Worm (Caenorhabditis elegans) whole organism, L4 larva: ENCODE measurements around the gene str-82.

Source experiments
- dve-1 ChIP-seq: sonication (generic microtip); optimal IDR thresholded peaks from 2 replicates; lab custom pipeline; 2017; ENCODE audit warnings: antibody characterized with exemption, mild to moderate bottlenecking, missing genetic modification characterization, missing compliant biosample characterization; ENCODE audit not compliant: insufficient read depth
- egl-43 ChIP-seq: fragments of 200-800 bp; sonication (Bioruptor generic); IDR thresholded peaks from 2 replicates; pipeline ENCODE4 v1.3.6; 2022; ENCODE audit warnings: missing genetic modification reagents, missing genetic modification characterization, missing compliant biosample characterization
- gei-8 ChIP-seq: fragments of 200-800 bp; sonication (Bioruptor generic); optimal IDR thresholded peaks from 2 replicates; lab custom pipeline; 2018; ENCODE audit warnings: mild to moderate bottlenecking, missing genetic modification characterization, missing compliant biosample characterization
- lsy-2 ChIP-seq, 2 experiments: fragments of 150-350 bp in 1 of 2; sonication (generic microtip) in 1 of 2; optimal IDR thresholded peaks; 2 replicates each; lab custom pipeline; 2014 to 2017; ENCODE audit warnings: missing biosample characterization in 2 of 2, missing genetic modification characterization in 2 of 2
- nhr-41 ChIP-seq: fragments of 200-800 bp; sonication (Bioruptor generic); IDR thresholded peaks from 2 replicates; pipeline ENCODE4 v1.3.6; 2022; ENCODE audit warnings: missing genetic modification reagents, missing genetic modification characterization, missing compliant biosample characterization
- zag-1 ChIP-seq: fragments of 150-350 bp; optimal IDR thresholded peaks from 2 replicates; lab custom pipeline; 2014; ENCODE audit warnings: missing biosample characterization, missing genetic modification characterization

DNA sequence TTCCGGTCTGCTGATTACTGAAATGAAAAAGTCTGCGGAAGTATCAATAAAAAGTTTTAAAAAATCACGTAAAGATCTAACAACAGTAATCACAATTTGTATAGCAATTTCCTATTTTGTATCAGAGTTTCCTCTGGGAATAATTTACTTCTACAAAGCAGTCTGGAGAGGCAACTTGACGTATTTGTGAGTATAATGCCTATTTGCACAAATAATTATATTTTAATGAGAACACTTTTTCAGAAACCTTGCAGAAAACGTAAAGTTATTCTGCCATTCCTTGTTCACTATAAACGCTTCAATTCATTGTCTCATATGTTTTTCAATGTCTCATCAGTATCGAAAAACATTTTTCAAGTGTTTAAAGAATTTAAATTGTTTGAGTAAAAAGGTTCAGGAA, 44.1 kb downstream of the str-82 start:
- TF ChIP-seq lsy-2 (tag; optimal IDR thresholded peaks at IDR 0.05; lab: Kevin White, UChicago) (no peak), nhr-41 (GFP tag; lab: Robert Waterston, UW) (no peak), gei-8 (GFP tag; lab: Kevin White, UChicago) (no peak), dve-1 (tag; lab: Kevin White, UChicago) (no peak), egl-43 (GFP tag; lab: Robert Waterston, UW) (no peak), zag-1 (tag; lab: Kevin White, UChicago) (no peak)
